Worm (Caenorhabditis elegans) whole organism, L3 larva: ENCODE measurements around the gene col-158.

Experiments used
- R02D3.7 ChIP-seq: fragments of 150-350 bp; optimal IDR thresholded peaks from 2 replicates; lab custom pipeline; 2014; ENCODE audit warnings: missing biosample characterization, missing genetic modification characterization
- aly-2 ChIP-seq: fragments of 150-350 bp; optimal IDR thresholded peaks from 2 replicates; lab custom pipeline; 2014; ENCODE audit warnings: missing biosample characterization, missing genetic modification characterization
- ama-1 ChIP-seq: fragments of 150-350 bp; optimal IDR thresholded peaks from 2 replicates; lab custom pipeline; 2018
- ceh-9 ChIP-seq: sonication (generic microtip); optimal IDR thresholded peaks from 2 replicates; lab custom pipeline; 2018; ENCODE audit warnings: missing biosample characterization, missing genetic modification characterization
- elt-1 ChIP-seq: fragments of 150-350 bp; optimal IDR thresholded peaks from 2 replicates; lab custom pipeline; 2014; ENCODE audit warnings: missing biosample characterization, missing genetic modification characterization
- elt-2 ChIP-seq: sonication (generic microtip); optimal IDR thresholded peaks from 2 replicates; lab custom pipeline; 2016; ENCODE audit warnings: missing genetic modification reagents, mild to moderate bottlenecking, missing genetic modification characterization, missing compliant biosample characterization
- elt-3 ChIP-seq, 3 experiments: fragments of 150-350 bp in 1 of 3; sonication (generic microtip) in 2 of 3; optimal IDR thresholded peaks; 2 replicates in 2 of 3; 4 replicates in 1 of 3; lab custom pipeline; 2014 to 2017; ENCODE audit warnings: missing biosample characterization in 3 of 3, missing genetic modification characterization in 3 of 3
- eor-1 ChIP-seq, 2 experiments: fragments of 150-350 bp; optimal IDR thresholded peaks; 2 replicates each; lab custom pipeline; 2014 to 2018; ENCODE audit warnings: missing biosample characterization in 2 of 2, missing genetic modification characterization in 2 of 2
- fkh-2 ChIP-seq: fragments of 150-350 bp; optimal IDR thresholded peaks from 2 replicates; lab custom pipeline; 2014; ENCODE audit warnings: missing biosample characterization, missing genetic modification reagents, missing genetic modification characterization
- hmg-11 ChIP-seq: sonication (generic microtip); optimal IDR thresholded peaks from 2 replicates; lab custom pipeline; 2016; ENCODE audit warnings: missing genetic modification characterization, missing compliant biosample characterization
- jun-1 ChIP-seq: fragments of 150-350 bp; optimal IDR thresholded peaks from 2 replicates; lab custom pipeline; 2014; ENCODE audit warnings: missing biosample characterization, missing genetic modification reagents, missing genetic modification characterization
- lin-15B ChIP-seq: fragments of 150-350 bp; optimal IDR thresholded peaks from 2 replicates; lab custom pipeline; 2014; ENCODE audit warnings: missing biosample characterization, missing genetic modification characterization
- lin-39 ChIP-seq: fragments of 150-350 bp; optimal IDR thresholded peaks from 2 replicates; lab custom pipeline; 2018; ENCODE audit warnings: missing biosample characterization, missing genetic modification reagents, missing genetic modification characterization
- mdl-1 ChIP-seq: fragments of 150-350 bp; optimal IDR thresholded peaks from 2 replicates; lab custom pipeline; 2014; ENCODE audit warnings: missing biosample characterization, missing genetic modification characterization
- mml-1 ChIP-seq: fragments of 150-350 bp; sonication (generic microtip); optimal IDR thresholded peaks from 3 replicates; lab custom pipeline; 2014; ENCODE audit warnings: missing biosample characterization, missing genetic modification characterization
- nfya-1 ChIP-seq: sonication (generic microtip); optimal IDR thresholded peaks from 2 replicates; lab custom pipeline; 2017; ENCODE audit warnings: missing genetic modification characterization, mild to moderate bottlenecking, missing compliant biosample characterization, antibody characterized with exemption, moderate library complexity; ENCODE audit not compliant: insufficient read depth
- nhr-11 ChIP-seq: fragments of 150-350 bp; optimal IDR thresholded peaks from 2 replicates; lab custom pipeline; 2014; ENCODE audit warnings: missing biosample characterization, missing genetic modification characterization
- nhr-237 ChIP-seq: fragments of 150-350 bp; optimal IDR thresholded peaks from 2 replicates; lab custom pipeline; 2014; ENCODE audit warnings: missing biosample characterization, missing genetic modification characterization
- nhr-25 ChIP-seq: sonication (generic microtip); optimal IDR thresholded peaks from 2 replicates; lab custom pipeline; 2017; ENCODE audit warnings: missing biosample characterization, missing genetic modification characterization
- nhr-28 ChIP-seq: fragments of 150-350 bp; optimal IDR thresholded peaks from 2 replicates; lab custom pipeline; 2014; ENCODE audit warnings: missing biosample characterization, missing genetic modification characterization
- nhr-67 ChIP-seq: fragments of 150-350 bp; optimal IDR thresholded peaks from 2 replicates; lab custom pipeline; 2014; ENCODE audit warnings: missing biosample characterization, missing genetic modification characterization
- nhr-77 ChIP-seq: fragments of 150-350 bp; optimal IDR thresholded peaks from 2 replicates; lab custom pipeline; 2014; ENCODE audit warnings: missing biosample characterization, missing genetic modification characterization
- pha-4 ChIP-seq: fragments of 150-350 bp; optimal IDR thresholded peaks from 2 replicates; lab custom pipeline; 2014; ENCODE audit warnings: missing biosample characterization, missing genetic modification reagents, missing genetic modification characterization
- skn-1 ChIP-seq: fragments of 150-350 bp; optimal IDR thresholded peaks from 2 replicates; lab custom pipeline; 2014; ENCODE audit warnings: missing biosample characterization, missing genetic modification characterization
- tbx-2 ChIP-seq: sonication (generic microtip); optimal IDR thresholded peaks from 2 replicates; lab custom pipeline; 2016; ENCODE audit warnings: mild to moderate bottlenecking, missing genetic modification characterization, missing compliant biosample characterization
- unc-39 ChIP-seq: sonication (generic microtip); optimal IDR thresholded peaks from 4 replicates; lab custom pipeline; 2017; ENCODE audit warnings: missing biosample characterization, missing genetic modification characterization
- unc-62 ChIP-seq: fragments of 150-350 bp; sonication (generic microtip); optimal IDR thresholded peaks from 4 replicates; lab custom pipeline; 2014; ENCODE audit warnings: missing biosample characterization, missing genetic modification reagents, missing genetic modification characterization
- zag-1 ChIP-seq: fragments of 150-350 bp; optimal IDR thresholded peaks from 2 replicates; lab custom pipeline; 2014; ENCODE audit warnings: missing biosample characterization, missing genetic modification characterization
- ztf-11 ChIP-seq: fragments of 150-350 bp; optimal IDR thresholded peaks from 2 replicates; lab custom pipeline; 2014; ENCODE audit warnings: missing biosample characterization, missing genetic modification characterization
- ztf-4 ChIP-seq: fragments of 150-350 bp; optimal IDR thresholded peaks from 2 replicates; lab custom pipeline; 2014; ENCODE audit warnings: missing biosample characterization, missing genetic modification characterization

col-158 gene

DNA sequence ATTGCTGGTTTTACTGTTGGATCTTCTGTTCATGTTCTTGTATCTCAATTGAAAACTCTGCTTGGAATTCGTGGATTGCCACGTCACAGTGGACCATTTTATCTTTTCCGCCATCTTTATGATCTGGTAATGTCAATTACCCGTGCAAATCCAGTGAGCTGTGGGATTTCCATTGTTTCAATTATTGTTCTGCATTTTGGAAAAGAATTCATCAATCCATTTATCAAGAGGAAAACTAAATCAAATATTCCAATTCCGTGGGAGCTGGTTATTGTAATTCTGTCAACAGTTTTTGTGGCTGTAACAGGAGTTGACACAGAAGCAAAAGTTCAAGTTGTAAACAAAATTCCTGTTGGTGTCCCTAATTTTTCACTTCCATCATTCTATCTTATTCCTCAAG is 47.3 kb downstream of the col-158 start:
- TF ChIP-seq tbx-2 (tag; lab: Kevin White, UChicago): no peak
- no peak for TF ChIP-seq hmg-11
- TF ChIP-seq zag-1 (tag; lab: Kevin White, UChicago): no peak
- TF ChIP-seq ama-1 (lab: Kevin White, UChicago): no peak
- TF ChIP-seq nhr-77 (tag; lab: Kevin White, UChicago): no peak
- no peak for TF ChIP-seq nhr-237
- TF ChIP-seq nhr-25: no peak
- no peak for TF ChIP-seq jun-1 (tag; lab: Kevin White, UChicago)
- TF ChIP-seq elt-2: no peak
- no peak for TF ChIP-seq nhr-11 (tag; lab: Kevin White, UChicago)
- no peak for TF ChIP-seq eor-1 (tag; optimal IDR thresholded peaks at IDR 0.05; lab: Kevin White, UChicago)
- no peak for TF ChIP-seq nfya-1 (tag; lab: Kevin White, UChicago)
- TF ChIP-seq ztf-4: no peak
- no peak for TF ChIP-seq lin-39
- no peak for TF ChIP-seq unc-39 (tag; lab: Kevin White, UChicago)

DNA sequence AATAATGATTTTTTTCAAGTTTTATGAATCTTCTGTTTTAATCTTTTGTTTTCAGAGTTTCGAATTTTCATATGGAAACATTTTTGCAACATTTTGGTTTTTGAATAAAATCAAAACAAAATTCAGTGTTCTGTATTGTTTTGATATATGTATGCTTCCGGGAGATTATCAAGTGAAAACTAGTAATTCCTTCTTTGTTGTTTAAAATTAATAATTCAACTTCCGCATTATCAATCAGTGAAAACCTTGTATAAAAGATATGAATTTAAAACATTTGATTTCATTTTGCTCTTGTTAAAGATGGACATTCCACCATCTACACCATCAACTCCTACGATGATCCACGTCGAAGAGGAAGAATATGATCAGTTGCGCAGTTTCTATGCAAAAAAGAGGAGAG is 50.4 kb downstream of the col-158 start, which contains the start of gene sulp-5:
TSS of gene sulp-5 (plus strand) at position 301 of the 400 bp plus-strand sequence.
- TF ChIP-seq R02D3.7 (tag; lab: Kevin White, UChicago) (no peak), lin-15B (tag; lab: Kevin White, UChicago) (no peak), nhr-67 (tag; lab: Kevin White, UChicago) (no peak), nhr-28 (no peak), mml-1 (tag; lab: Kevin White, UChicago) (no peak), unc-62 (GFP tag; lab: Kevin White, UChicago) (no peak), ceh-9 (tag; lab: Kevin White, UChicago) (no peak), lin-39 (no peak), pha-4 (tag; lab: Kevin White, UChicago) (no peak), zag-1 (tag; lab: Kevin White, UChicago) (no peak), ztf-11 (tag; lab: Kevin White, UChicago) (no peak), mdl-1 (tag; lab: Kevin White, UChicago) (no peak), skn-1 (tag; lab: Kevin White, UChicago) (no peak), elt-1 (tag; lab: Kevin White, UChicago) (no peak), fkh-2 (tag; lab: Kevin White, UChicago) (no peak), ama-1 (lab: Kevin White, UChicago) (no peak), jun-1 (tag; lab: Kevin White, UChicago) (no peak), aly-2 (tag; lab: Kevin White, UChicago) (no peak), elt-3 (tag; optimal IDR thresholded peaks at IDR 0.05; lab: Kevin White, UChicago) (no peak)
